Worm (Caenorhabditis elegans): ENCODE results near the gene F40A3.4.

DNA sequence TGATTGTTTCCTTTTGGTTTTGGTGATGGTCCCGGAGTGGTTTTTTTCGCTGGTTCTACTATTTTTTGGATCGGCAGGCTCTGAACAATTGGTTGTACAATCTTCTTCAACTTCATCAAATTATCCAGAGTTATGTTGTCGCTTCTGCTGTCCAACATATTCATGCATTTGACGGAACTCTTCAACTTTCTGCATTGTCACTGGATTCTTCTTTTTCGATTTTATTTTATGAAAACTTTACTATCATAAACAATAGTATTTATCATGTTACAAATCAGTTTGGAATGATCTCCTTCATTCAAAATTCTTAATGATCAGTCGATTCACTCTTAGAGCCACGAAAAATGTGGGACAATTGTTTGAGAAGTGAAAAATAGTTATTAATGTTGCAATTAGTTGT, 23.5 kb upstream of the F40A3.4 start:
- TF ChIP-seq ets-7 (tag; optimal IDR thresholded peaks at IDR 0.05) = no peak
- no peak for TF ChIP-seq tra-4 (tag; optimal IDR thresholded peaks at IDR 0.05)
- TF ChIP-seq pes-1 (GFP tag; IDR thresholded peaks at IDR 0.05) = no peak
- no peak for TF ChIP-seq tbx-11 (GFP tag; IDR thresholded peaks at IDR 0.05)
- no peak for TF ChIP-seq F13C5.2 (tag; optimal IDR thresholded peaks at IDR 0.05)
